Worm (Caenorhabditis elegans): Measurements from ENCODE around the gene psme-3.

DNA sequence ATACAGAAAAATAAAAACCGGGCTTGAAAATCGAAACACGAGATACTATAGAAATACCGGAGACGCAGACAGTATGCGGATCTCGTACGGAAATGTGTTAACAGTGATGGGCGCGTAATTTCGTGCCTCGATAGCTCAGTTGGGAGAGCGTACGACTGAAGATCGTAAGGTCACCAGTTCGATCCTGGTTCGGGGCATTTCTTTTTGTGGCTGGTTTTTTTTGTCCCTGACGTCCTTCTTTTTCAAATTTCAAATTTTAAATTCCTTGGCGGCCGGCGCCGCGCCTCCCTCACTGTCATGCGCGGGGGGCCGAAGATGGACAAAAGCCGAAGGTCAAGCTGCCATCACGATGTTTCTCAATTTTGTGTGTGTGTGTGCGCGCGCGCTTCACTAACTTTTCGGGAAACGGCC is 13.2 kb upstream of the psme-3 start:
- TF ChIP-seq nhr-12 (tag; optimal IDR thresholded peaks at IDR 0.05) = no peak
- no peak for TF ChIP-seq bed-3 (GFP tag; optimal IDR thresholded peaks at IDR 0.05)
- TF ChIP-seq elt-1 (tag; optimal IDR thresholded peaks at IDR 0.05; ENCODE audit: borderline replicate concordance, insufficient read depth) = no peak
- TF ChIP-seq blmp-1 (tag; optimal IDR thresholded peaks at IDR 0.05) = no peak
- no peak for TF ChIP-seq flh-1 (GFP tag; optimal IDR thresholded peaks at IDR 0.05)
- TF ChIP-seq ztf-11 (tag; optimal IDR thresholded peaks at IDR 0.05) = no peak
- no peak for TF ChIP-seq nhr-76 (tag; optimal IDR thresholded peaks at IDR 0.05)
- no peak for TF ChIP-seq pha-4 (tag; optimal IDR thresholded peaks at IDR 0.05)
- no peak for TF ChIP-seq mab-5 (tag; optimal IDR thresholded peaks at IDR 0.05)
- no peak for TF ChIP-seq nhr-237 (tag; optimal IDR thresholded peaks at IDR 0.05)
- TF ChIP-seq lsy-2 (tag; optimal IDR thresholded peaks at IDR 0.05) = no peak
- no peak for TF ChIP-seq ham-2 (GFP tag; optimal IDR thresholded peaks at IDR 0.05)
- no peak for TF ChIP-seq tbx-8 (GFP tag; optimal IDR thresholded peaks at IDR 0.05)
- no peak for TF ChIP-seq unc-62 (GFP tag; optimal IDR thresholded peaks at IDR 0.05)

All from whole organism, mixed stage, embryonic.